Fruit fly (Drosophila melanogaster) whole organism, embryonic: ENCODE results near the gene side-IV.

ENCODE experiments used
- ATbp ChIP-seq: fragments of 200-800 bp; sonication (Bioruptor generic); optimal IDR thresholded peaks from 2 replicates; lab custom pipeline; 2017; ENCODE audit warnings: missing biosample characterization, mild to moderate bottlenecking, missing genetic modification characterization, missing genetic modification reagents
- Ada2b ChIP-seq: fragments of 200-800 bp; sonication (Bioruptor generic); IDR thresholded peaks from 2 replicates; pipeline ENCODE4 v1.3.6; 2022; ENCODE audit warnings: missing biosample characterization, missing genetic modification characterization
- CG10321 ChIP-seq: fragments of 200-800 bp; sonication (Bioruptor generic); IDR thresholded peaks from 2 replicates; pipeline ENCODE4 v1.3.6; 2022; ENCODE audit warnings: missing biosample characterization, missing genetic modification characterization
- CG12071 ChIP-seq: fragments of 200-800 bp; sonication (Bioruptor generic); optimal IDR thresholded peaks from 3 replicates; lab custom pipeline; 2018; ENCODE audit warnings: missing biosample characterization, mild to moderate bottlenecking, missing genetic modification characterization
- CG12769 ChIP-seq: fragments of 200-800 bp; sonication (Bioruptor generic); optimal IDR thresholded peaks from 2 replicates; lab custom pipeline; 2019; ENCODE audit warnings: missing biosample characterization, mild to moderate bottlenecking, missing genetic modification characterization, moderate library complexity
- CG13894 ChIP-seq: fragments of 200-800 bp; sonication (Bioruptor generic); optimal IDR thresholded peaks from 3 replicates; lab custom pipeline; 2018; ENCODE audit warnings: missing biosample characterization, mild to moderate bottlenecking, missing genetic modification characterization, moderate library complexity
- CG14014 ChIP-seq: fragments of 200-800 bp; sonication (Bioruptor generic); IDR thresholded peaks from 2 replicates; pipeline ENCODE4 v1.3.6; 2022; ENCODE audit warnings: missing biosample characterization, missing genetic modification characterization
- CG2120 ChIP-seq: fragments of 200-800 bp; sonication (Bioruptor generic); optimal IDR thresholded peaks from 3 replicates; lab custom pipeline; 2016; ENCODE audit warnings: missing biosample characterization, missing genetic modification characterization
- CG2199 ChIP-seq: fragments of 200-800 bp; sonication (Bioruptor generic); IDR thresholded peaks from 3 replicates; pipeline ENCODE4 v1.3.6; 2022; ENCODE audit warnings: missing biosample characterization, missing genetic modification characterization
- CG2678 ChIP-seq: fragments of 200-800 bp; sonication (Bioruptor generic); optimal IDR thresholded peaks from 3 replicates; lab custom pipeline; 2019; ENCODE audit warnings: missing biosample characterization, mild to moderate bottlenecking, missing genetic modification characterization, moderate library complexity
- CG4820 ChIP-seq: fragments of 200-800 bp; sonication (Bioruptor generic); optimal IDR thresholded peaks from 3 replicates; lab custom pipeline; 2016; ENCODE audit warnings: missing biosample characterization, missing genetic modification characterization
- CG6272 ChIP-seq: fragments of 200-800 bp; sonication (Bioruptor generic); IDR thresholded peaks from 2 replicates; pipeline ENCODE4 v1.3.6; 2022; ENCODE audit warnings: missing biosample characterization, missing genetic modification characterization
- CG7271 ChIP-seq: fragments of 200-800 bp; sonication (Bioruptor generic); optimal IDR thresholded peaks from 2 replicates; lab custom pipeline; 2018; ENCODE audit warnings: missing biosample characterization, mild to moderate bottlenecking, missing genetic modification characterization, moderate library complexity
- CG7839 ChIP-seq: fragments of 200-800 bp; sonication (Bioruptor generic); optimal IDR thresholded peaks from 3 replicates; lab custom pipeline; 2018; ENCODE audit warnings: missing biosample characterization, mild to moderate bottlenecking, missing genetic modification characterization, moderate library complexity
- CG7987 ChIP-seq: fragments of 200-800 bp; sonication (Bioruptor generic); optimal IDR thresholded peaks from 2 replicates; lab custom pipeline; 2018; ENCODE audit warnings: missing biosample characterization, mild to moderate bottlenecking, missing genetic modification characterization, moderate library complexity
- CG8281 ChIP-seq: fragments of 200-800 bp; sonication (Bioruptor generic); optimal IDR thresholded peaks from 2 replicates; lab custom pipeline; 2018; ENCODE audit warnings: missing biosample characterization, mild to moderate bottlenecking, missing genetic modification characterization, moderate library complexity
- CG8290 ChIP-seq, 3 experiments: fragments of 200-800 bp; sonication (Bioruptor generic); optimal IDR thresholded peaks; 2 replicates each; lab custom pipeline; 2016 to 2019; ENCODE audit warnings: missing biosample characterization in 3 of 3, missing genetic modification characterization in 3 of 3, mild to moderate bottlenecking in 2 of 3, moderate library complexity in 1 of 3
- CG8478 ChIP-seq: fragments of >200 bp; optimal IDR thresholded peaks from 2 replicates; lab custom pipeline; 2018
- CG9932 ChIP-seq: fragments of 200-800 bp; sonication (Bioruptor generic); IDR thresholded peaks from 2 replicates; pipeline ENCODE4 v1.3.6; 2022; ENCODE audit warnings: missing biosample characterization, missing genetic modification characterization
- Ets65A ChIP-seq: fragments of 200-800 bp; sonication (Bioruptor generic); peaks from one replicate; lab custom pipeline; 2016; ENCODE audit warnings: missing biosample characterization, missing genetic modification characterization
- Fer3 ChIP-seq: fragments of 200-800 bp; sonication (Bioruptor generic); optimal IDR thresholded peaks from 2 replicates; lab custom pipeline; 2018; ENCODE audit warnings: missing biosample characterization, mild to moderate bottlenecking, missing genetic modification characterization, moderate library complexity
- MESR4 ChIP-seq: fragments of 200-800 bp; sonication (Bioruptor generic); optimal IDR thresholded peaks from 2 replicates; lab custom pipeline; 2018; ENCODE audit warnings: missing biosample characterization, mild to moderate bottlenecking, missing genetic modification characterization, moderate library complexity
- Med ChIP-seq: fragments of 200-800 bp; sonication (Bioruptor generic); peaks from one replicate; lab custom pipeline; 2016; ENCODE audit warnings: missing biosample characterization, missing genetic modification characterization, mild to moderate bottlenecking, inconsistent platforms, moderate library complexity
- Mes4 ChIP-seq: fragments of 200-800 bp; sonication (Bioruptor generic); optimal IDR thresholded peaks from 2 replicates; lab custom pipeline; 2016; ENCODE audit warnings: missing biosample characterization, missing genetic modification characterization
- NC2β ChIP-seq: fragments of 200-800 bp; sonication (Bioruptor generic); optimal IDR thresholded peaks from 2 replicates; lab custom pipeline; 2016; ENCODE audit warnings: missing biosample characterization, missing genetic modification characterization
- NFAT ChIP-seq: fragments of 200-800 bp; sonication (Bioruptor generic); IDR thresholded peaks from 2 replicates; pipeline ENCODE4 v1.3.6; 2022; ENCODE audit warnings: missing biosample characterization, missing genetic modification characterization
- Optix ChIP-seq: fragments of 200-800 bp; sonication (Bioruptor generic); IDR thresholded peaks from 3 replicates; pipeline ENCODE4 v1.3.6; 2022; ENCODE audit warnings: missing biosample characterization, missing genetic modification characterization
- Side ChIP-seq: fragments of 200-800 bp; sonication (Bioruptor generic); optimal IDR thresholded peaks from 2 replicates; lab custom pipeline; 2016; ENCODE audit warnings: missing biosample characterization, missing genetic modification characterization
- br ChIP-seq: fragments of >200 bp; optimal IDR thresholded peaks from 2 replicates; lab custom pipeline; 2017
- chinmo ChIP-seq: fragments of 200-800 bp; sonication (Bioruptor generic); IDR thresholded peaks from 4 replicates; pipeline ENCODE4 v1.3.6; 2022; ENCODE audit warnings: missing biosample characterization, missing genetic modification characterization; ENCODE audit not compliant: partially characterized antibody
- ci ChIP-seq: fragments of 200-800 bp; sonication (Bioruptor generic); IDR thresholded peaks from 3 replicates; pipeline ENCODE4 v1.3.6; 2022; ENCODE audit warnings: missing biosample characterization, missing genetic modification characterization
- emc ChIP-seq: fragments of 200-800 bp; sonication (Bioruptor generic); optimal IDR thresholded peaks from 2 replicates; lab custom pipeline; 2016; ENCODE audit warnings: missing biosample characterization, missing genetic modification characterization
- fd3F ChIP-seq: fragments of 200-800 bp; sonication (Bioruptor generic); optimal IDR thresholded peaks from 2 replicates; lab custom pipeline; 2018; ENCODE audit warnings: missing biosample characterization, mild to moderate bottlenecking, missing genetic modification characterization, moderate library complexity
- grn ChIP-seq: fragments of 200-800 bp; sonication (Bioruptor generic); optimal IDR thresholded peaks from 3 replicates; lab custom pipeline; 2017; ENCODE audit warnings: missing biosample characterization, missing genetic modification characterization
- gsb ChIP-seq: fragments of 200-800 bp; sonication (Bioruptor generic); IDR thresholded peaks from 2 replicates; pipeline ENCODE4 v1.3.6; 2022; ENCODE audit warnings: missing biosample characterization, missing genetic modification characterization
- kni ChIP-seq: fragments of 200-800 bp; sonication (Bioruptor generic); optimal IDR thresholded peaks from 3 replicates; lab custom pipeline; 2017; ENCODE audit warnings: mild to moderate bottlenecking, missing biosample characterization, missing genetic modification reagents, missing genetic modification characterization
- lab ChIP-seq: fragments of 200-800 bp; sonication (Bioruptor generic); optimal IDR thresholded peaks from 3 replicates; lab custom pipeline; 2017; ENCODE audit warnings: missing biosample characterization, missing genetic modification characterization, mild to moderate bottlenecking, moderate library complexity, missing genetic modification reagents
- mirr ChIP-seq: fragments of 200-800 bp; sonication (Bioruptor generic); optimal IDR thresholded peaks from 3 replicates; lab custom pipeline; 2018; ENCODE audit warnings: missing biosample characterization, mild to moderate bottlenecking, missing genetic modification characterization
- nerfin-2 ChIP-seq: fragments of 200-800 bp; sonication (Bioruptor generic); IDR thresholded peaks from 2 replicates; pipeline ENCODE4 v1.3.6; 2022; ENCODE audit warnings: missing biosample characterization, missing genetic modification characterization; ENCODE audit not compliant: partially characterized antibody
- rib ChIP-seq: fragments of 200-800 bp; sonication (Bioruptor generic); IDR thresholded peaks from 2 replicates; pipeline ENCODE4 v1.3.6; 2022; ENCODE audit warnings: missing biosample characterization, missing genetic modification characterization
- so ChIP-seq: fragments of 200-800 bp; sonication (Bioruptor generic); IDR thresholded peaks from 3 replicates; pipeline ENCODE4 v1.3.6; 2022; ENCODE audit warnings: missing biosample characterization, missing genetic modification characterization
- trh ChIP-seq: fragments of 200-800 bp; sonication (Bioruptor generic); optimal IDR thresholded peaks from 2 replicates; lab custom pipeline; 2016; ENCODE audit warnings: missing biosample characterization, missing genetic modification characterization
- ttk ChIP-seq: fragments of 200-800 bp; sonication (Bioruptor generic); IDR thresholded peaks from 2 replicates; pipeline ENCODE4 v2.1.2; 2022; ENCODE audit warnings: missing biosample characterization, missing genetic modification characterization
- vvl ChIP-seq: fragments of 200-800 bp; sonication (Bioruptor generic); IDR thresholded peaks from 2 replicates; pipeline ENCODE4 v1.3.6; 2022; ENCODE audit warnings: missing biosample characterization, missing genetic modification characterization

The side-IV gene

DNA sequence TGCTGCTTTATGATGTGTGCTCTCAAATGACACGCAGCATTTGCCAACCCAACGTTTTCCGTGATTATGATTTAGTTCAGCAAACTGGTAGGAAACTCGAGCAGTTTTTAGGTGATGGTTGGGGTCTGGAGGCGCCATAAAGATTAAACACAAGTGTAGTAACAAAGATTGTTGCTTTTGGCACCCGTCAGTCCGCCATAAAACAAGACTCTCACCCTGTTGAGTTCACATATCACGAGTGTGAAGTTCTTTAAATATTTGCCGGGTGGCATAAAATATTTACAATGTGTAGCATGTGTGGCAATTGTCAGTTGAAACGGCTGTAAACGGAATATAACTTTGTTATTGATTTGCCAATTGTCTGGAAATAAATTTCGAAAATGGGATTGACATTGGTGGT, 8.7 kb upstream of the side-IV start (continued):
- TF ChIP-seq ATbp (GFP tag; lab: Kevin White, UChicago) (peak; percentile 27), CG6272 (no peak), CG4820 (no peak), gsb (GFP tag; lab: Robert Waterston, UW) (no peak), fd3F (GFP tag; lab: Kevin White, UChicago) (peak; percentile 28), CG8281 (tag; lab: Kevin White, UChicago) (peak; percentile 5), Optix (GFP tag; lab: Robert Waterston, UW) (no peak), ttk (no peak), CG7987 (peak; percentile 45)

DNA sequence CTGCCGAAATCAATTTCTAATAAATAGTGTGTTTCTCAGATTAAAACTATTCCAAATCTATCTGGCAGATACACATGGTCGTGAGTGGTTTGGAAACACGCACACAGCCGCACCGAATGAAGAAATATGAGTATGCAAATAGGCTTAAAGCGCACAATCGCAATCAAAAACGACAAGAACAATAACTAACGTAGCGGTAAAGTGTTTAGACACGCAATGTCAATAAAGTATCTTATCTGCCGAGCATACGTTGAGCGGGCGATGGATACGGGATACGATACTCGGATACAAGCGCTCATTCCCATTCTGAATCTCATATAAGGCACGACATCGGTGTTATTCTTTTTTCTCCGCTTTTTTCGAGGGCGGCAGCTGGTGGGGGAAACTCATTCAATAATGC, 4.3 kb upstream of the side-IV start:
- TF ChIP-seq CG12071 (peak; percentile 52), lab (peak; percentile 9), grn (GFP tag; lab: Kevin White, UChicago) (peak; percentile 55), Mes4 (GFP tag; lab: Kevin White, UChicago) (no peak), nerfin-2 (GFP tag; lab: Robert Waterston, UW) (no peak), ATbp (GFP tag; lab: Kevin White, UChicago) (peak; percentile 35), CG14014 (GFP tag; lab: Robert Waterston, UW) (peak; percentile 6; the same call in 1 of the 2 replicates), NC2β (no peak), Med (GFP tag; lab: Kevin White, UChicago) (peak; percentile 33), so (GFP tag; lab: Robert Waterston, UW) (no peak), CG2120 (GFP tag; lab: Kevin White, UChicago) (no peak), MESR4 (GFP tag; lab: Kevin White, UChicago) (no peak), mirr (peak; percentile 69), CG2678 (tag; lab: Kevin White, UChicago) (no peak), CG8478 (lab: Kevin White, UChicago) (no peak), rib (GFP tag; lab: Robert Waterston, UW) (0 out of 2 replicates have a peak, but pooled peaks have one; percentile 34), CG7839 (no peak), vvl (0 out of 2 replicates have a peak, but pooled peaks have one; percentile 27), chinmo (GFP tag; lab: Robert Waterston, UW) (peak; percentile 68; the same call in 2 of the 4 replicates), br (lab: Kevin White, UChicago) (no peak), Fer3 (tag; lab: Kevin White, UChicago) (no peak), Ets65A (peak; percentile 51), CG10321 (no peak), trh (GFP tag; lab: Kevin White, UChicago) (no peak), CG13894 (peak; percentile 28), kni (GFP tag; lab: Kevin White, UChicago) (peak; percentile 19), CG7987 (peak; percentile 41), Ada2b (GFP tag; lab: Robert Waterston, UW) (no peak), CG7271 (no peak), ci (GFP tag; lab: Robert Waterston, UW) (0 out of 3 replicates have a peak, but pooled peaks have one; percentile 10), CG12769 (tag; lab: Kevin White, UChicago) (peak; percentile 37), CG8290 (GFP tag; optimal IDR thresholded peaks at IDR 0.05; lab: Kevin White, UChicago) (no peak), CG8290 (tag; optimal IDR thresholded peaks at IDR 0.05; lab: Kevin White, UChicago) (peak in 1 of 2 experiments; percentile 55), NFAT (GFP tag; lab: Robert Waterston, UW) (no peak), CG9932 (peak; percentile 16; the same call in 1 of the 2 replicates), Side (GFP tag; lab: Kevin White, UChicago) (no peak), emc (GFP tag; lab: Kevin White, UChicago) (no peak), CG2199 (GFP tag; lab: Robert Waterston, UW) (peak; percentile 76; the same call in 1 of the 3 replicates)
- TF ChIP-seq, all 482 proteins: peak for 19
